ENCODE assay signal across 4 fruit fly cellular contexts in the genomic region with DNA sequence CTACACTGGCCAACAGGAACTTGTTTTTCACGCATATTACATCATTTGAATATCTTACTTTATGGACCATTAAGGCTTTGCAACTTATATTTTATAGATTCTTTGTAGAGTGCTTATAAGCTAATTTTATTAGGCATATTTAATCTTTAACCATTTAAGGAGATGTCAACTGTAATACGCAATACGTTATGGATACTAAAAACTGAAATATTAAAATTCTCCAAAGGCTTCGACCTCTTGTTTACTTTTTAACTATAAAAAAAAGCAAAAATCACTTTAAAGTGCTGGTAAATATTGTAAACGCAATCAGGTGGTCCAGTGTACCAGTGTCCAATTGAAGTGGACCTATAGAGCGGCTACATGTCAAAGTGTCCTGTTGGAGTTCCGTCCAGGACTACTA.
A peak's percentile ranks its signal among the peaks of the same experiment; 100 is the strongest.
TF ChIP-seq lines count a peak whose summit lies in the region.

No protein-coding gene starts in this region.

- TF ChIP-seq CTCF in whole organism, embryonic (GFP tag; optimal IDR thresholded peaks at IDR 0.05; lab: Kevin White, UChicago), result no peak

TF ChIP-seq in whole organism, embryonic, 481 proteins besides CTCF, POLR2A, EP300 and RAD21 (continues in another document):
- TF ChIP-seq bcd (GFP tag; optimal IDR thresholded peaks at IDR 0.05; lab: Kevin White, UChicago), result peak; percentile 46
- 0 out of 2 replicates have a peak, but pooled peaks have one; percentile 9 for TF ChIP-seq E2f1 (GFP tag; IDR thresholded peaks at IDR 0.05; lab: Robert Waterston, UW)
- TF ChIP-seq hkb (optimal IDR thresholded peaks at IDR 0.05; lab: Kevin White, UChicago), result no peak
- 0 out of 2 replicates have a peak, but pooled peaks have one; percentile 10 for TF ChIP-seq hkb (GFP tag; IDR thresholded peaks at IDR 0.05; lab: Robert Waterston, UW)
- no peak for TF ChIP-seq CG6791 (GFP tag; IDR thresholded peaks at IDR 0.05; lab: Robert Waterston, UW; ENCODE audit: partially characterized antibody)
- peak; percentile 43; the same call in 1 of the 3 replicates for TF ChIP-seq dysf (GFP tag; IDR thresholded peaks at IDR 0.05; lab: Robert Waterston, UW)
- peak in 1 of 2 experiments; percentile 12 for TF ChIP-seq dpn (GFP tag; optimal IDR thresholded peaks at IDR 0.05; lab: Kevin White, UChicago)
- TF ChIP-seq Hmr (GFP tag; optimal IDR thresholded peaks at IDR 0.05; lab: Kevin White, UChicago), result peak; percentile 39
- no peak for TF ChIP-seq CG8478 (optimal IDR thresholded peaks at IDR 0.05; lab: Kevin White, UChicago)
- peak; percentile 21 for TF ChIP-seq unpg (GFP tag; optimal IDR thresholded peaks at IDR 0.05; lab: Kevin White, UChicago)
- peak; percentile 48 for TF ChIP-seq CG2120 (GFP tag; optimal IDR thresholded peaks at IDR 0.05; lab: Kevin White, UChicago)
- no peak for TF ChIP-seq zf30C (GFP tag; optimal IDR thresholded peaks at IDR 0.05; lab: Kevin White, UChicago)
- peak in 1 of 2 experiments; percentile 20 for TF ChIP-seq Eip74EF (GFP tag; optimal IDR thresholded peaks at IDR 0.05; lab: Kevin White, UChicago)
- 0 out of 2 replicates have a peak, but pooled peaks have one; percentile 27 for TF ChIP-seq ranshi (GFP tag; IDR thresholded peaks at IDR 0.05; lab: Robert Waterston, UW)
- peak; percentile 57 for TF ChIP-seq gem (tag; optimal IDR thresholded peaks at IDR 0.05; lab: Kevin White, UChicago)
- peak; percentile 28 for TF ChIP-seq CG15011 (GFP tag; optimal IDR thresholded peaks at IDR 0.05; lab: Kevin White, UChicago)
- peak in 1 of 3 experiments; percentile 6 for TF ChIP-seq lola (GFP tag; optimal IDR thresholded peaks at IDR 0.05; lab: Kevin White, UChicago)
- TF ChIP-seq prd (optimal IDR thresholded peaks at IDR 0.05; lab: Kevin White, UChicago), result no peak
- peak; percentile 48; the same call in 2 of the 3 replicates for TF ChIP-seq prd (GFP tag; IDR thresholded peaks at IDR 0.05; lab: Robert Waterston, UW)
- TF ChIP-seq sisA (GFP tag; IDR thresholded peaks at IDR 0.05; lab: Robert Waterston, UW), result peak; percentile 31

TF ChIP-seq in whole organism, prepupa, 60 proteins besides CTCF, POLR2A, EP300 and RAD21 (continues in another document):
- TF ChIP-seq achi (GFP tag; optimal IDR thresholded peaks at IDR 0.05; lab: Kevin White, UChicago) (peak; percentile 40), Eip78C (GFP tag; lab: Kevin White, UChicago) (peak; percentile 79), CG16779 (tag; optimal IDR thresholded peaks at IDR 0.05; lab: Kevin White, UChicago) (peak; percentile 12), fd59A (GFP tag; optimal IDR thresholded peaks at IDR 0.05; lab: Kevin White, UChicago) (no peak), OdsH (GFP tag; optimal IDR thresholded peaks at IDR 0.05; lab: Kevin White, UChicago) (peak; percentile 39), pdm3 (GFP tag; optimal IDR thresholded peaks at IDR 0.05; lab: Kevin White, UChicago) (peak; percentile 41), CG6276 (GFP tag; optimal IDR thresholded peaks at IDR 0.05; lab: Kevin White, UChicago) (peak; percentile 70), topi (GFP tag; optimal IDR thresholded peaks at IDR 0.05; lab: Kevin White, UChicago) (peak; percentile 41), CG3032 (tag; optimal IDR thresholded peaks at IDR 0.05; lab: Kevin White, UChicago) (peak; percentile 4), Met (GFP tag; optimal IDR thresholded peaks at IDR 0.05; lab: Kevin White, UChicago) (peak; percentile 57), dac (GFP tag; optimal IDR thresholded peaks at IDR 0.05; lab: Kevin White, UChicago) (peak; percentile 19), salr (GFP tag; optimal IDR thresholded peaks at IDR 0.05; lab: Kevin White, UChicago) (peak in 1 of 2 experiments; percentile 36), CG11762 (GFP tag; optimal IDR thresholded peaks at IDR 0.05; lab: Kevin White, UChicago; ENCODE audit: insufficient read depth) (no peak), eg (GFP tag; IDR thresholded peaks at IDR 0.05; lab: Robert Waterston, UW) (0 out of 3 replicates have a peak, but pooled peaks have one; percentile 42), CG6854 (GFP tag; optimal IDR thresholded peaks at IDR 0.05; lab: Kevin White, UChicago) (no peak), esn (GFP tag; optimal IDR thresholded peaks at IDR 0.05; lab: Kevin White, UChicago) (peak; percentile 39), Hr39 (GFP tag; optimal IDR thresholded peaks at IDR 0.05; lab: Kevin White, UChicago) (peak; percentile 17), CG3919 (GFP tag; optimal IDR thresholded peaks at IDR 0.05; lab: Kevin White, UChicago) (peak; percentile 45), Ets21C (GFP tag; optimal IDR thresholded peaks at IDR 0.05; lab: Kevin White, UChicago) (no peak), CG10631 (GFP tag; optimal IDR thresholded peaks at IDR 0.05; lab: Kevin White, UChicago) (peak; percentile 30), CG10669 (GFP tag; optimal IDR thresholded peaks at IDR 0.05; lab: Kevin White, UChicago) (peak; percentile 27), CG8119 (GFP tag; IDR thresholded peaks at IDR 0.05; lab: Robert Waterston, UW) (peak; percentile 61)

TF ChIP-seq in whole organism, pupa, 21 proteins besides CTCF, POLR2A, EP300 and RAD21:
- peak; percentile 68 for TF ChIP-seq CG14655 (GFP tag; optimal IDR thresholded peaks at IDR 0.05; lab: Kevin White, UChicago)
- TF ChIP-seq CG34367 (tag; optimal IDR thresholded peaks at IDR 0.05; lab: Kevin White, UChicago), result peak; percentile 6
- TF ChIP-seq rn (GFP tag; IDR thresholded peaks at IDR 0.05; lab: Robert Waterston, UW), result no peak
- TF ChIP-seq Pif1B (GFP tag; optimal IDR thresholded peaks at IDR 0.05; lab: Kevin White, UChicago), result no peak
- TF ChIP-seq CG4496 (GFP tag; IDR thresholded peaks at IDR 0.05; lab: Robert Waterston, UW), result no peak
- peak; percentile 25 for TF ChIP-seq CG17806 (tag; optimal IDR thresholded peaks at IDR 0.05; lab: Kevin White, UChicago)
- TF ChIP-seq CG9948 (tag; optimal IDR thresholded peaks at IDR 0.05; lab: Kevin White, UChicago), result peak; percentile 58
- TF ChIP-seq fd96Ca (GFP tag; IDR thresholded peaks at IDR 0.05; lab: Robert Waterston, UW), result peak; percentile 11; the same call in 1 of the 3 replicates
- no peak for TF ChIP-seq EcR (GFP tag; optimal IDR thresholded peaks at IDR 0.05; lab: Kevin White, UChicago)
- peak; percentile 21 for TF ChIP-seq CG15710 (tag; optimal IDR thresholded peaks at IDR 0.05; lab: Kevin White, UChicago)
- peak; percentile 55 for TF ChIP-seq CG8301 (tag; optimal IDR thresholded peaks at IDR 0.05; lab: Kevin White, UChicago)
- TF ChIP-seq CG10348 (GFP tag; IDR thresholded peaks at IDR 0.05; lab: Robert Waterston, UW), result no peak
- peak; percentile 51 for TF ChIP-seq CG8159 (tag; optimal IDR thresholded peaks at IDR 0.05; lab: Kevin White, UChicago)

TF ChIP-seq in whole organism, wandering third instar larva, 38 proteins besides CTCF, POLR2A, EP300 and RAD21:
- TF ChIP-seq rgr (GFP tag; optimal IDR thresholded peaks at IDR 0.05; lab: Kevin White, UChicago) (peak; percentile 18), Sp1 (GFP tag; optimal IDR thresholded peaks at IDR 0.05; lab: Kevin White, UChicago) (peak; percentile 0), fru (GFP tag; optimal IDR thresholded peaks at IDR 0.05; lab: Kevin White, UChicago) (peak; percentile 42), OdsH (GFP tag; optimal IDR thresholded peaks at IDR 0.05; lab: Kevin White, UChicago) (peak; percentile 47), psq (GFP tag; optimal IDR thresholded peaks at IDR 0.05; lab: Kevin White, UChicago) (peak; percentile 34), brk (GFP tag; optimal IDR thresholded peaks at IDR 0.05; lab: Kevin White, UChicago) (no peak), foxo (GFP tag; optimal IDR thresholded peaks at IDR 0.05; lab: Kevin White, UChicago) (peak in 1 of 2 experiments; percentile 42), ey (GFP tag; optimal IDR thresholded peaks at IDR 0.05; lab: Kevin White, UChicago) (peak; percentile 47), Myc (optimal IDR thresholded peaks at IDR 0.05; lab: Kevin White, UChicago) (no peak), h (GFP tag; optimal IDR thresholded peaks at IDR 0.05; lab: Kevin White, UChicago) (peak; percentile 57), tai (GFP tag; optimal IDR thresholded peaks at IDR 0.05; lab: Kevin White, UChicago) (no peak), br (GFP tag; optimal IDR thresholded peaks at IDR 0.05; lab: Kevin White, UChicago) (peak; percentile 29), Rel (GFP tag; optimal IDR thresholded peaks at IDR 0.05; lab: Kevin White, UChicago) (no peak), Rel (tag; optimal IDR thresholded peaks at IDR 0.05; lab: Kevin White, UChicago) (no peak)
